Worm (Caenorhabditis elegans) whole organism, L3 larva: Measurements from ENCODE around the gene F43G6.17.

ENCODE experiments used
- ceh-82 ChIP-seq: fragments of 150-350 bp; optimal IDR thresholded peaks from 2 replicates; lab custom pipeline; 2014; ENCODE audit warnings: missing biosample characterization, missing genetic modification characterization
- egl-27 ChIP-seq: sonication (generic microtip); optimal IDR thresholded peaks from 4 replicates; lab custom pipeline; 2017; ENCODE audit warnings: missing biosample characterization, missing genetic modification reagents, missing genetic modification characterization
- nhr-12 ChIP-seq: fragments of 150-350 bp; optimal IDR thresholded peaks from 2 replicates; lab custom pipeline; 2014; ENCODE audit warnings: missing biosample characterization, missing genetic modification characterization
- nhr-43 ChIP-seq: sonication (generic microtip); optimal IDR thresholded peaks from 2 replicates; lab custom pipeline; 2016; ENCODE audit warnings: mild to moderate bottlenecking, missing genetic modification characterization, missing compliant biosample characterization; ENCODE audit not compliant: poor library complexity, severe bottlenecking
- nhr-77 ChIP-seq: fragments of 150-350 bp; optimal IDR thresholded peaks from 2 replicates; lab custom pipeline; 2014; ENCODE audit warnings: missing biosample characterization, missing genetic modification characterization
- pqm-1 ChIP-seq: fragments of 150-350 bp; optimal IDR thresholded peaks from 2 replicates; lab custom pipeline; 2017; ENCODE audit warnings: missing biosample characterization, missing genetic modification characterization, inconsistent platforms
- zag-1 ChIP-seq: fragments of 150-350 bp; optimal IDR thresholded peaks from 2 replicates; lab custom pipeline; 2014; ENCODE audit warnings: missing biosample characterization, missing genetic modification characterization

- peak; percentile 19 for TF ChIP-seq nhr-43 (tag; lab: Kevin White, UChicago)
- no peak for TF ChIP-seq pqm-1 (tag; lab: Kevin White, UChicago)
- no peak for TF ChIP-seq nhr-12
- no peak for TF ChIP-seq nhr-77 (tag; lab: Kevin White, UChicago)
- no peak for TF ChIP-seq zag-1 (tag; lab: Kevin White, UChicago)
- no peak for TF ChIP-seq egl-27
- no peak for TF ChIP-seq ceh-82 (tag; lab: Kevin White, UChicago)
Measured at ce11 chrII:11777893-11778480, 24.6 kb upstream of the F43G6.17 start, which contains the start of the genes patr-1 and dna-2.
